Worm (Caenorhabditis elegans) whole organism, L4/young adult: ENCODE measurements around the gene T10C6.10.
"Not testable (repeated sequence)": the region's sequence is repeated elsewhere in the genome, so short reads cannot be mapped to it uniquely, and the experiment has no call there.

ENCODE experiments used
- W03F9.2 ChIP-seq: fragments of 150-350 bp; optimal IDR thresholded peaks from 2 replicates; lab custom pipeline; 2014; ENCODE audit warnings: missing biosample characterization, missing genetic modification characterization
- dao-5 ChIP-seq: sonication (generic microtip); optimal IDR thresholded peaks from 2 replicates; lab custom pipeline; 2016; ENCODE audit warnings: missing genotype, missing genetic modification characterization, moderate library complexity, missing compliant biosample characterization
- him-1 ChIP-seq: sonication (generic microtip); optimal IDR thresholded peaks from 2 replicates; lab custom pipeline; 2016; ENCODE audit warnings: missing genotype, missing genetic modification reagents, missing genetic modification characterization, missing compliant biosample characterization

The T10C6.10 gene

ce11 chrV:16036166-16036565, at the start of gene T10C6.10:
T10C6.10 (plus strand) TSS chrV:16036413.
- TF ChIP-seq W03F9.2 (tag; lab: Kevin White, UChicago) (no peak), dao-5 (tag; lab: Kevin White, UChicago) (no peak), him-1 (tag; lab: Kevin White, UChicago) (no peak)

DNA sequence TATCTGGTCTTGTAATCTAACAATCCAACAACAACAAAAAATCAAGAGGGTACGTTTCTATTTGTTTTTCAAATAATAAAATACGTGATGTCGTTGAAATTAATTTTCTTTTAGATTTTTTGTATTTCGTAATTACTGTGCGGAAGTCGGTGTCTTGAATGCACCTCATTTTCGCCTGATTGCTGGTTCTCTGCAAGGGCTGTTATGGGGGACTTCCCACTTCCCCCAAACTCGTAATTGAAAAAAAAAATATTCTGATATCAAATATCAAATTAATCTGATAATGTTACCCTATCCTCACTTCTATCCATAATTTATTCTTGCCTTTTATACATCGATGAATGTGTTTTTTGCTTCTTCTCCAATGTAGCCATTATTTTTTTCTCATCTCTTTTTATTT, 48.1 kb upstream of the T10C6.10 start, which contains the start of gene F36G9.15:
Gene F36G9.15 (minus strand): TSS at position 101 of the 400 bp plus-strand sequence.
- TF ChIP-seq dao-5 (tag; lab: Kevin White, UChicago) (no peak), W03F9.2 (tag; lab: Kevin White, UChicago) (no peak), him-1 (tag; lab: Kevin White, UChicago) (no peak)

ce11 chrV:15991850-15992249, 44.4 kb upstream of the T10C6.10 start, which contains the start of gene C06C6.7:
C06C6.7 (plus strand) TSS chrV:15992150.
- TF ChIP-seq dao-5, him-1, W03F9.2 (tag; lab: Kevin White, UChicago): not testable (repeated sequence)

ce11 chrV:15996655-15997186, 39.5 kb upstream of the T10C6.10 start, which contains the start of the genes C06C6.9 and C06C6.8:
C06C6.9 (minus strand) TSS chrV:15996755.
C06C6.8 (plus strand) TSS chrV:15997136.
- TF ChIP-seq dao-5 (tag; lab: Kevin White, UChicago) (no peak), him-1 (tag; lab: Kevin White, UChicago) (no peak), W03F9.2 (tag; lab: Kevin White, UChicago) (no peak)

ce11 chrV:16000433-16000832, 35.8 kb upstream of the T10C6.10 start, which contains the start of gene nhr-50:
nhr-50 (minus strand) TSS chrV:16000631.
- TF ChIP-seq dao-5 (tag; lab: Kevin White, UChicago) (no peak), him-1 (tag; lab: Kevin White, UChicago) (no peak), W03F9.2 (tag; lab: Kevin White, UChicago) (no peak)

ce11 chrV:16002288-16002687, 33.9 kb upstream of the T10C6.10 start, which contains the start of gene nhr-63:
nhr-63 (plus strand) TSS chrV:16002588.
- TF ChIP-seq W03F9.2 (tag; lab: Kevin White, UChicago), result no peak

DNA sequence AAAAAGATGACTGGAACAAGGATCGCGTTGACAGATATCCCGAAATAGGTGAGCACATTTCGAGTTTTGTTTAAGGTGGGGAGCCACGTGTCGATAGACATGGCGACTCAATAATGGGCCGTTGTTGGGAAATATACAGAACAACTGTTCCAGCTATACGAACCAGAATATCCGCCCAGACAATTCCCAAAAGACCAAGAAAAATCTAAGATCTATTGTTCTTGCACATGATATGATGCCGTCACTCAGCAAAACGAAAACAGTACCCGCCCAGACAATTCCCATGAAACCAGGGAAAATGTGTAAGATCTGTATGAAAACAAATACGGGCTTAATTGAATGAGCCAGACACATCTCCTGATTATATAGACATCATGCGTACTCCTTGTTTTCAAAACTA, 28.7 kb upstream of the T10C6.10 start, which contains the start of gene str-231:
Gene str-231 (minus strand): TSS at position 101 of the 400 bp plus-strand sequence.
- TF ChIP-seq him-1 (tag; lab: Kevin White, UChicago) (no peak), W03F9.2 (tag; lab: Kevin White, UChicago) (no peak), dao-5 (tag; lab: Kevin White, UChicago) (no peak)

ce11 chrV:16009564-16009963, 26.6 kb upstream of the T10C6.10 start, which contains the start of gene str-233:
str-233 (minus strand) TSS chrV:16009664.
- no peak for TF ChIP-seq him-1 (tag; lab: Kevin White, UChicago)
- no peak for TF ChIP-seq W03F9.2 (tag; lab: Kevin White, UChicago)
- TF ChIP-seq dao-5 (tag; lab: Kevin White, UChicago), result no peak

DNA sequence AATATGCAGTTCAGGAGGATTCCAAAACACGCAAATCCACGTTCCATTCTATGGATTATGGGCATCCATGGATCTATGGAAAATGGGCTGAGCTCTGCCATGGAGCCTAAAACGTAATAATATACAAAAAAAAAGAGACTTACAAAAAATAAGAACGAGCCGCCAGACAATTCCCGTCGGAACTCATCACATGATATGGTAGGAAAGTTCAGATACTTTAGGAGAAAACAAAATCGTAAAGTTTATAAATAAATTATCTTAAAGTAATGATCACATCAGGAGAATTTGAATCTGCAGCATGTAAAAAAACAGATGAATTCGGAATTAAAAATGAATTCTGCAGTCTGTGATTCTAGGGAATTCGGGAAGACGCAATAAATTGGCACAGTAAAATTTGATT, 20.6 kb upstream of the T10C6.10 start, which contains the start of gene str-232:
Gene str-232 (minus strand): TSS at position 101 of the 400 bp plus-strand sequence.
- TF ChIP-seq W03F9.2 (tag; lab: Kevin White, UChicago) (no peak), dao-5 (tag; lab: Kevin White, UChicago) (no peak), him-1 (tag; lab: Kevin White, UChicago) (no peak)

DNA sequence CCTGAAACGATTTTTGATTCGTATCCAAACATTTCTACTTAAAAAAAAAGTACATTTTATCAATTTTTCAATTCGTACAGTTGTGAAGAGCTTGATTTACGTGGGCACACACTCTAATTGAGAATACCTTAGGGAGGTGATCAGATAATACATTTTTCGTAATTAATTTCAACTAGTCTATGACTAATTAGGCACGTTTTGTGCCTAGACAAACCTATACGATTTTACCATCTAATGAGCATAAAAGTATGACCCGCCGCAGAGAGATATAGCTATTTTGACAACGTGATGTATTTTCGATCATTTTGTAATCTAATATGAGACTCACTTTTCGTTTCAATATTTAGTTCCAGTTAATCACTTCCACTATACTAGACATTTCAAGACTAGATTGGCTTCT, 19.2 kb upstream of the T10C6.10 start:
- no peak for TF ChIP-seq dao-5 (tag; lab: Kevin White, UChicago)
- no peak for TF ChIP-seq W03F9.2 (tag; lab: Kevin White, UChicago)
- TF ChIP-seq him-1 (tag; lab: Kevin White, UChicago), result no peak

- TF ChIP-seq dao-5 (tag; lab: Kevin White, UChicago) (no peak), him-1 (tag; lab: Kevin White, UChicago) (no peak), W03F9.2 (tag; lab: Kevin White, UChicago) (no peak)
These were observed 18.5 kb upstream of the T10C6.10 start, which contains the start of gene srx-43 for ce11 chrV:16017671-16018070. srx-43 (plus strand) TSS chrV:16017971.

DNA sequence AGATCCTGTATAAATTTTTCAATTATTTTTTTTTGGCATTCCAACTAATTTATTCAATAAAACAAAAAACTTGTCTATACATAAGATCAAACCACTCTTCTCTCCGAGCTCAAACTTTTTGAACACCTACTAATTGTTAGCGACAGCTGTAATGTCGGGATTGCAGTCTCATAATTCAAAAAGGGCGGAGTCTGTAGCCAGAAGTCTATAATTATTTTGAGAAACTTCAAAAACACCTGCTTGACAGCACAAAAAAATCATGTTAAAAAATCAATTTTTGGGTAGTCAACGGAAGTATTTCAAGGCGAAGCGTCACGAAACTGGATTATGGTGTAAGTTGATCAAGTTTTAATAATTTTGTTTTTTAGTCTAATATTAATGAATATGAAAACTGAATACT, 16.2 kb upstream of the T10C6.10 start, which contains the start of gene srx-44:
Gene srx-44 (plus strand): TSS at position 301 of the 400 bp plus-strand sequence.
- no peak for TF ChIP-seq him-1 (tag; lab: Kevin White, UChicago)
- no peak for TF ChIP-seq W03F9.2 (tag; lab: Kevin White, UChicago)
- no peak for TF ChIP-seq dao-5 (tag; lab: Kevin White, UChicago)

DNA sequence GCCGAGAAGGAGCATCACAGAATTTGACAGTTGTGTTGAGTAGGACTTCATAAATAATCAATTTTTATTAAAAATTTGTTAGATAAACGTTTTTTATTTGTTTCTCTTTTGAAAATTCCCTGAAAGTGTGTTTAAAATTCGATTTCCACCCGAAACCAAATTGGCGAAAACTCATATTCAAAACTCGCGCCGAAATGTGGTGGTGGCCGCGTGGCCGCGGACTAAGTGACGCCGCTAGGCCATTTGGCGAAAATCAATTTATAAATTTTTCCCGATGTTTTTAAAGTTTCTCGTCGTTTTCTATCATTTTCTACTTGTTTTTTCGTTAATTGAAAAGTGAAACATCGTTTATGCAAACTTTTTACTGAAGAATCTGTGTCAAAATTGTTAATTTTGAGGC, 13.6 kb upstream of the T10C6.10 start:
- TF ChIP-seq dao-5 (tag; lab: Kevin White, UChicago), result no peak
- TF ChIP-seq him-1 (tag; lab: Kevin White, UChicago), result no peak
- TF ChIP-seq W03F9.2 (tag; lab: Kevin White, UChicago), result no peak
